Fruit fly (Drosophila melanogaster) whole organism, embryonic: ENCODE data around the gene CG43439.

Experiments
- B-H1 ChIP-seq: fragments of 200-800 bp; sonication (Bioruptor generic); IDR thresholded peaks from 3 replicates; pipeline ENCODE4 v1.3.6; 2022; ENCODE audit warnings: missing biosample characterization, missing genetic modification characterization
- CG10209 ChIP-seq: fragments of 200-800 bp; sonication (Bioruptor generic); optimal IDR thresholded peaks from 3 replicates; lab custom pipeline; 2017; ENCODE audit warnings: missing biosample characterization, mild to moderate bottlenecking, missing genetic modification characterization, missing genetic modification reagents
- CG10462 ChIP-seq: fragments of 200-800 bp; sonication (Bioruptor generic); optimal IDR thresholded peaks from 2 replicates; lab custom pipeline; 2016; ENCODE audit warnings: missing biosample characterization, missing genetic modification characterization
- CG10979 ChIP-seq: fragments of 200-800 bp; sonication (Bioruptor generic); optimal IDR thresholded peaks from 2 replicates; lab custom pipeline; 2018; ENCODE audit warnings: missing biosample characterization, mild to moderate bottlenecking, missing genetic modification characterization, moderate library complexity
- CG11560 ChIP-seq: fragments of 200-800 bp; sonication (Bioruptor generic); IDR thresholded peaks from 3 replicates; pipeline ENCODE4 v1.3.6; 2022; ENCODE audit warnings: missing biosample characterization, missing genetic modification characterization
- CG11695 ChIP-seq: fragments of 200-800 bp; sonication (Bioruptor generic); IDR thresholded peaks from 3 replicates; pipeline ENCODE4 v1.3.6; 2022; ENCODE audit warnings: missing biosample characterization, missing genetic modification characterization
- CG11696 ChIP-seq: fragments of 200-800 bp; sonication (Bioruptor generic); IDR thresholded peaks from 2 replicates; pipeline ENCODE4 v1.3.6; 2022; ENCODE audit warnings: missing biosample characterization, missing genetic modification characterization
- CG12071 ChIP-seq: fragments of 200-800 bp; sonication (Bioruptor generic); optimal IDR thresholded peaks from 3 replicates; lab custom pipeline; 2018; ENCODE audit warnings: missing biosample characterization, mild to moderate bottlenecking, missing genetic modification characterization
- CG12391 ChIP-seq: fragments of 200-800 bp; sonication (Bioruptor generic); optimal IDR thresholded peaks from 3 replicates; lab custom pipeline; 2018; ENCODE audit warnings: missing biosample characterization, mild to moderate bottlenecking, missing genetic modification characterization, moderate library complexity
- CG13287 ChIP-seq: fragments of 200-800 bp; sonication (Bioruptor generic); IDR thresholded peaks from 2 replicates; pipeline ENCODE4 v1.3.6; 2022; ENCODE audit warnings: missing biosample characterization, missing genetic modification characterization; ENCODE audit not compliant: partially characterized antibody
- CG13775 ChIP-seq: fragments of 200-800 bp; sonication (Bioruptor generic); optimal IDR thresholded peaks from 3 replicates; lab custom pipeline; 2017; ENCODE audit warnings: missing biosample characterization, mild to moderate bottlenecking, missing genetic modification characterization
- CG15696 ChIP-seq: fragments of 200-800 bp; sonication (Bioruptor generic); optimal IDR thresholded peaks from 2 replicates; lab custom pipeline; 2019; ENCODE audit warnings: missing biosample characterization, mild to moderate bottlenecking, missing genetic modification characterization, moderate library complexity
- CG16863 ChIP-seq: fragments of 200-800 bp; sonication (Bioruptor generic); optimal IDR thresholded peaks from 3 replicates; lab custom pipeline; 2016; ENCODE audit warnings: missing biosample characterization, missing genetic modification characterization
- CG17359 ChIP-seq: fragments of 200-800 bp; sonication (Bioruptor generic); optimal IDR thresholded peaks from 3 replicates; lab custom pipeline; 2018; ENCODE audit warnings: missing biosample characterization, mild to moderate bottlenecking, missing genetic modification characterization, moderate library complexity
- CG17361 ChIP-seq: fragments of 200-800 bp; sonication (Bioruptor generic); IDR thresholded peaks from 3 replicates; pipeline ENCODE4 v1.3.6; 2022; ENCODE audit warnings: missing biosample characterization, missing genetic modification characterization
- CG2678 ChIP-seq: fragments of 200-800 bp; sonication (Bioruptor generic); optimal IDR thresholded peaks from 3 replicates; lab custom pipeline; 2019; ENCODE audit warnings: missing biosample characterization, mild to moderate bottlenecking, missing genetic modification characterization, moderate library complexity
- CG2889 ChIP-seq: fragments of 200-800 bp; sonication (Bioruptor generic); IDR thresholded peaks from 3 replicates; pipeline ENCODE4 v1.3.6; 2022; ENCODE audit warnings: missing biosample characterization, missing genetic modification characterization
- CG30403 ChIP-seq: fragments of 200-800 bp; sonication (Bioruptor generic); optimal IDR thresholded peaks from 3 replicates; lab custom pipeline; 2016; ENCODE audit warnings: missing biosample characterization, missing genetic modification characterization
- CG31441 ChIP-seq: fragments of 200-800 bp; sonication (Bioruptor generic); IDR thresholded peaks from 2 replicates; pipeline ENCODE4 v1.3.6; 2022; ENCODE audit warnings: missing biosample characterization, missing genetic modification characterization
- CG4820 ChIP-seq: fragments of 200-800 bp; sonication (Bioruptor generic); optimal IDR thresholded peaks from 3 replicates; lab custom pipeline; 2016; ENCODE audit warnings: missing biosample characterization, missing genetic modification characterization
- CG4854 ChIP-seq: fragments of 200-800 bp; sonication (Bioruptor generic); optimal IDR thresholded peaks from 2 replicates; lab custom pipeline; 2016; ENCODE audit warnings: missing biosample characterization, missing genetic modification characterization, inconsistent platforms
- CG7271 ChIP-seq: fragments of 200-800 bp; sonication (Bioruptor generic); optimal IDR thresholded peaks from 2 replicates; lab custom pipeline; 2018; ENCODE audit warnings: missing biosample characterization, mild to moderate bottlenecking, missing genetic modification characterization, moderate library complexity
- CG9797 ChIP-seq: fragments of 200-800 bp; sonication (Bioruptor generic); optimal IDR thresholded peaks from 3 replicates; lab custom pipeline; 2018; ENCODE audit warnings: missing biosample characterization, mild to moderate bottlenecking, missing genetic modification characterization
- CTCF ChIP-seq: fragments of 200-800 bp; sonication (Bioruptor generic); optimal IDR thresholded peaks from 2 replicates; lab custom pipeline; 2017; ENCODE audit warnings: missing biosample characterization, mild to moderate bottlenecking, missing genetic modification characterization, moderate library complexity
- CrebB ChIP-seq: fragments of 200-800 bp; sonication (Bioruptor generic); optimal IDR thresholded peaks from 3 replicates; lab custom pipeline; 2018; ENCODE audit warnings: missing biosample characterization, mild to moderate bottlenecking, missing genetic modification characterization
- Doc3 ChIP-seq: fragments of 200-800 bp; sonication (Bioruptor generic); IDR thresholded peaks from 3 replicates; pipeline ENCODE4 v1.3.6; 2022; ENCODE audit warnings: missing biosample characterization, missing genetic modification characterization; ENCODE audit not compliant: partially characterized antibody
- Fer2 ChIP-seq: fragments of 200-800 bp; sonication (Bioruptor generic); optimal IDR thresholded peaks from 2 replicates; lab custom pipeline; 2018; ENCODE audit warnings: missing biosample characterization, mild to moderate bottlenecking, missing genetic modification characterization, moderate library complexity
- NK7.1 ChIP-seq: fragments of 200-800 bp; sonication (Bioruptor generic); optimal IDR thresholded peaks from 3 replicates; lab custom pipeline; 2016; ENCODE audit warnings: missing biosample characterization, missing genetic modification characterization
- Nf-YA ChIP-seq: fragments of 200-800 bp; sonication (Bioruptor generic); IDR thresholded peaks from 2 replicates; pipeline ENCODE4 v1.3.6; 2022; ENCODE audit warnings: missing biosample characterization, missing genetic modification characterization
- PHDP ChIP-seq: fragments of 200-800 bp; sonication (Bioruptor generic); optimal IDR thresholded peaks from 3 replicates; lab custom pipeline; 2018; ENCODE audit warnings: missing biosample characterization, mild to moderate bottlenecking, missing genetic modification characterization, moderate library complexity
- Rfx ChIP-seq: fragments of 200-800 bp; sonication (Bioruptor generic); IDR thresholded peaks from 2 replicates; pipeline ENCODE4 v1.3.6; 2022; ENCODE audit warnings: missing biosample characterization, missing genetic modification characterization
- Sox102F ChIP-seq: fragments of 200-800 bp; sonication (Bioruptor generic); optimal IDR thresholded peaks from 2 replicates; lab custom pipeline; 2018; ENCODE audit warnings: missing biosample characterization, mild to moderate bottlenecking, missing genetic modification characterization, moderate library complexity
- Xrp1 ChIP-seq: fragments of 200-800 bp; sonication (Bioruptor generic); IDR thresholded peaks from 2 replicates; pipeline ENCODE4 v1.3.6; 2022; ENCODE audit warnings: missing biosample characterization, missing genetic modification characterization
- aop ChIP-seq: fragments of 200-800 bp; sonication (Bioruptor generic); IDR thresholded peaks from 2 replicates; pipeline ENCODE4 v1.3.6; 2022; ENCODE audit warnings: missing biosample characterization, missing genetic modification characterization
- bcd ChIP-seq: fragments of 200-800 bp; sonication (Bioruptor generic); optimal IDR thresholded peaks from 2 replicates; lab custom pipeline; 2017; ENCODE audit warnings: missing biosample characterization, mild to moderate bottlenecking, missing genetic modification characterization
- dimm ChIP-seq: fragments of 200-800 bp; sonication (Bioruptor generic); IDR thresholded peaks from 2 replicates; pipeline ENCODE4 v1.3.6; 2022; ENCODE audit warnings: missing biosample characterization, missing genetic modification characterization
- grau ChIP-seq: fragments of 200-800 bp; optimal IDR thresholded peaks from 3 replicates; lab custom pipeline; 2019; ENCODE audit warnings: missing biosample characterization, mild to moderate bottlenecking, missing genetic modification characterization, moderate library complexity
- jumu ChIP-seq: fragments of 200-800 bp; sonication (Bioruptor generic); optimal IDR thresholded peaks from 3 replicates; lab custom pipeline; 2016; ENCODE audit warnings: missing biosample characterization, missing genetic modification characterization
- kay ChIP-seq: fragments of 200-800 bp; sonication (Bioruptor generic); optimal IDR thresholded peaks from 2 replicates; lab custom pipeline; 2016; ENCODE audit warnings: missing biosample characterization, missing genetic modification characterization
- lab ChIP-seq: fragments of 200-800 bp; sonication (Bioruptor generic); optimal IDR thresholded peaks from 3 replicates; lab custom pipeline; 2017; ENCODE audit warnings: missing biosample characterization, missing genetic modification characterization, mild to moderate bottlenecking, moderate library complexity, missing genetic modification reagents
- nerfin-2 ChIP-seq: fragments of 200-800 bp; sonication (Bioruptor generic); IDR thresholded peaks from 2 replicates; pipeline ENCODE4 v1.3.6; 2022; ENCODE audit warnings: missing biosample characterization, missing genetic modification characterization; ENCODE audit not compliant: partially characterized antibody
- nmo ChIP-seq: fragments of 200-800 bp; sonication (Bioruptor generic); optimal IDR thresholded peaks from 2 replicates; lab custom pipeline; 2018; ENCODE audit warnings: missing biosample characterization, mild to moderate bottlenecking, missing genetic modification characterization, moderate library complexity
- peb ChIP-seq: fragments of 200-800 bp; sonication (Bioruptor generic); IDR thresholded peaks from 2 replicates; pipeline ENCODE4 v1.3.6; 2022; ENCODE audit warnings: missing biosample characterization, missing genetic modification characterization
- phol ChIP-seq: fragments of 200-800 bp; sonication (Bioruptor generic); optimal IDR thresholded peaks from 3 replicates; lab custom pipeline; 2018; ENCODE audit warnings: missing biosample characterization, mild to moderate bottlenecking, missing genetic modification characterization, moderate library complexity
- pum ChIP-seq: fragments of 200-800 bp; sonication (Bioruptor generic); optimal IDR thresholded peaks from 2 replicates; lab custom pipeline; 2016; ENCODE audit warnings: missing biosample characterization, missing genetic modification characterization
- ro ChIP-seq: fragments of 200-800 bp; sonication (Bioruptor generic); IDR thresholded peaks from 2 replicates; pipeline ENCODE4 v1.3.6; 2022; ENCODE audit warnings: missing biosample characterization, missing genetic modification characterization
- sens ChIP-seq: fragments of 200-800 bp; sonication (Bioruptor generic); peaks from one replicate; lab custom pipeline; 2016; ENCODE audit warnings: missing biosample characterization, missing genetic modification characterization
- sens-2 ChIP-seq: fragments of 200-800 bp; sonication (Bioruptor generic); IDR thresholded peaks from 2 replicates; pipeline ENCODE4 v1.3.6; 2022; ENCODE audit warnings: missing biosample characterization, missing genetic modification characterization
- so ChIP-seq: fragments of 200-800 bp; sonication (Bioruptor generic); IDR thresholded peaks from 3 replicates; pipeline ENCODE4 v1.3.6; 2022; ENCODE audit warnings: missing biosample characterization, missing genetic modification characterization
- tap ChIP-seq: fragments of 200-800 bp; optimal IDR thresholded peaks from 3 replicates; lab custom pipeline; 2019; ENCODE audit warnings: missing biosample characterization, mild to moderate bottlenecking, missing genetic modification characterization, moderate library complexity
- unc-4 ChIP-seq: fragments of 200-800 bp; sonication (Bioruptor generic); IDR thresholded peaks from 2 replicates; pipeline ENCODE4 v1.3.6; 2022; ENCODE audit warnings: missing biosample characterization, missing genetic modification characterization; ENCODE audit not compliant: partially characterized antibody
- unpg ChIP-seq: fragments of 200-800 bp; sonication (Bioruptor generic); optimal IDR thresholded peaks from 3 replicates; lab custom pipeline; 2018; ENCODE audit warnings: missing biosample characterization, mild to moderate bottlenecking, missing genetic modification characterization, moderate library complexity

Gene CG43439

dm6 chr3L:6996907-6997306 is 12.5 kb upstream of the CG43439 start (continued):
- no peak for TF ChIP-seq CG11696
- peak; percentile 24 for TF ChIP-seq grau (tag; lab: Kevin White, UChicago)
- TF ChIP-seq pum: no peak
- peak; percentile 16 for TF ChIP-seq bcd
- peak; percentile 41 for TF ChIP-seq phol (tag; lab: Kevin White, UChicago)
- peak; percentile 34; the same call in 1 of the 3 replicates for TF ChIP-seq CG17361
- no peak for TF ChIP-seq CTCF (GFP tag; lab: Kevin White, UChicago)
- TF ChIP-seq kay (GFP tag; lab: Kevin White, UChicago): no peak
- TF ChIP-seq PHDP (tag; lab: Kevin White, UChicago): peak; percentile 27
- no peak for TF ChIP-seq B-H1 (GFP tag; lab: Robert Waterston, UW)
- TF ChIP-seq CG2889: no peak
- peak; percentile 5 for TF ChIP-seq CG30403
- TF ChIP-seq Doc3 (GFP tag; lab: Robert Waterston, UW): no peak
- TF ChIP-seq Rfx (GFP tag; lab: Robert Waterston, UW): 0 out of 2 replicates have a peak, but pooled peaks have one; percentile 10
- no peak for TF ChIP-seq CrebB (tag; lab: Kevin White, UChicago)
- TF ChIP-seq CG2678 (tag; lab: Kevin White, UChicago): peak; percentile 49
- no peak for TF ChIP-seq CG4854 (GFP tag; lab: Kevin White, UChicago)
- peak; percentile 34; the same call in 1 of the 2 replicates for TF ChIP-seq CG31441 (GFP tag; lab: Robert Waterston, UW)
- no peak for TF ChIP-seq CG13775 (GFP tag; lab: Kevin White, UChicago)
- no peak for TF ChIP-seq jumu (GFP tag; lab: Kevin White, UChicago)
- no peak for TF ChIP-seq ro (GFP tag; lab: Robert Waterston, UW)
- TF ChIP-seq tap: peak; percentile 24
- no peak for TF ChIP-seq sens-2 (GFP tag; lab: Robert Waterston, UW)
- TF ChIP-seq CG11560: no peak
- peak; percentile 20 for TF ChIP-seq nmo (GFP tag; lab: Kevin White, UChicago)
- TF ChIP-seq Fer2 (tag; lab: Kevin White, UChicago): no peak
- peak; percentile 30 for TF ChIP-seq Sox102F (GFP tag; lab: Kevin White, UChicago)
- TF ChIP-seq CG10462 (GFP tag; lab: Kevin White, UChicago): no peak
- no peak for TF ChIP-seq nerfin-2 (GFP tag; lab: Robert Waterston, UW)
- no peak for TF ChIP-seq CG7271 (tag; lab: Kevin White, UChicago)
- TF ChIP-seq NK7.1 (GFP tag; lab: Kevin White, UChicago): no peak
- peak; percentile 80 for TF ChIP-seq sens
- TF ChIP-seq CG9797: no peak
- TF ChIP-seq peb (GFP tag; lab: Robert Waterston, UW): no peak
- TF ChIP-seq CG13287: no peak
- peak; percentile 23 for TF ChIP-seq unpg (GFP tag; lab: Kevin White, UChicago)
- TF ChIP-seq aop (GFP tag; lab: Robert Waterston, UW): no peak
- no peak for TF ChIP-seq CG12071
- TF ChIP-seq so (GFP tag; lab: Robert Waterston, UW): no peak
- TF ChIP-seq CG11695: peak; percentile 44; the same call in 1 of the 3 replicates
- TF ChIP-seq CG17359 (tag; lab: Kevin White, UChicago): peak; percentile 32
- no peak for TF ChIP-seq Xrp1 (GFP tag; lab: Robert Waterston, UW)
- peak; percentile 4 for TF ChIP-seq CG10979
- no peak for TF ChIP-seq CG16863 (GFP tag; lab: Kevin White, UChicago)
- TF ChIP-seq CG4820 (GFP tag; lab: Kevin White, UChicago): no peak
- TF ChIP-seq Nf-YA (GFP tag; lab: Robert Waterston, UW): no peak
- TF ChIP-seq dimm (GFP tag; lab: Robert Waterston, UW): no peak
- TF ChIP-seq lab (GFP tag; lab: Kevin White, UChicago): peak; percentile 21
- no peak for TF ChIP-seq CG15696 (tag; lab: Kevin White, UChicago)
- no peak for TF ChIP-seq unc-4 (GFP tag; lab: Robert Waterston, UW)
- TF ChIP-seq CG12391: peak; percentile 16
- TF ChIP-seq CG10209 (GFP tag; lab: Kevin White, UChicago): peak; percentile 7
